Fruit fly (Drosophila melanogaster): ENCODE measurements around the gene Atac3.

Gene Atac3

dm6 chr3L:350651-351228, 22.9 kb upstream of the Atac3 start (continued):
- no peak for TF ChIP-seq Sry-β (GFP tag; optimal IDR thresholded peaks at IDR 0.05)
- TF ChIP-seq HLH54F (GFP tag; optimal IDR thresholded peaks at IDR 0.05): peak; percentile 46
- TF ChIP-seq CG31441 (GFP tag; IDR thresholded peaks at IDR 0.05): peak; percentile 87
- peak; percentile 63; the same call in 1 of the 2 replicates for TF ChIP-seq MBD-R2 (GFP tag; IDR thresholded peaks at IDR 0.05)
- TF ChIP-seq CG6272 (GFP tag; IDR thresholded peaks at IDR 0.05): peak; percentile 69
- TF ChIP-seq Abd-B (GFP tag; optimal IDR thresholded peaks at IDR 0.05): peak; percentile 26
- peak; percentile 71 for TF ChIP-seq Drgx (GFP tag; IDR thresholded peaks at IDR 0.05)
- TF ChIP-seq CG2889 (GFP tag; IDR thresholded peaks at IDR 0.05): 0 out of 3 replicates have a peak, but pooled peaks have one; percentile 22
- TF ChIP-seq Ravus (GFP tag; IDR thresholded peaks at IDR 0.05): peak; percentile 48
- no peak for TF ChIP-seq CG16813 (GFP tag; IDR thresholded peaks at IDR 0.05; ENCODE audit: partially characterized antibody)
- TF ChIP-seq zen (tag; optimal IDR thresholded peaks at IDR 0.05): peak; percentile 52
- 0 out of 2 replicates have a peak, but pooled peaks have one; percentile 43 for TF ChIP-seq CG8765 (GFP tag; IDR thresholded peaks at IDR 0.05)
- peak; percentile 74 for TF ChIP-seq CG1024 (GFP tag; IDR thresholded peaks at IDR 0.05)
- no peak for TF ChIP-seq CG11398 (GFP tag; optimal IDR thresholded peaks at IDR 0.05)
- peak; percentile 67 for TF ChIP-seq nmo (GFP tag; optimal IDR thresholded peaks at IDR 0.05)
- peak; percentile 79 for TF ChIP-seq oc (tag; optimal IDR thresholded peaks at IDR 0.05)
- TF ChIP-seq CG3995 (GFP tag; optimal IDR thresholded peaks at IDR 0.05): no peak
- TF ChIP-seq Poxn (GFP tag; IDR thresholded peaks at IDR 0.05): no peak
- no peak for TF ChIP-seq CrebB (tag; optimal IDR thresholded peaks at IDR 0.05)
- peak; percentile 69; the same call in 1 of the 3 replicates for TF ChIP-seq so (GFP tag; IDR thresholded peaks at IDR 0.05)
- peak; percentile 13 for TF ChIP-seq CG15696 (tag; optimal IDR thresholded peaks at IDR 0.05)
- peak; percentile 88 for TF ChIP-seq CG2678 (tag; optimal IDR thresholded peaks at IDR 0.05)
- TF ChIP-seq Elba2 (GFP tag; optimal IDR thresholded peaks at IDR 0.05): no peak
- no peak for TF ChIP-seq Sry-δ (GFP tag; optimal IDR thresholded peaks at IDR 0.05)
- TF ChIP-seq CG6765 (GFP tag; optimal IDR thresholded peaks at IDR 0.05): no peak
- no peak for TF ChIP-seq CG8089 (GFP tag; optimal IDR thresholded peaks at IDR 0.05)
- TF ChIP-seq CG5180 (GFP tag; optimal IDR thresholded peaks at IDR 0.05): peak; percentile 28
- peak; percentile 84 for TF ChIP-seq Ets65A (GFP tag)
- TF ChIP-seq CG17829 (tag; optimal IDR thresholded peaks at IDR 0.05): peak; percentile 75
- TF ChIP-seq CG18476 (GFP tag; optimal IDR thresholded peaks at IDR 0.05): peak; percentile 79
- peak; percentile 84 for TF ChIP-seq CG18262 (tag; optimal IDR thresholded peaks at IDR 0.05)
- peak; percentile 17 for TF ChIP-seq pnt (GFP tag; optimal IDR thresholded peaks at IDR 0.05)
- TF ChIP-seq gro (GFP tag; optimal IDR thresholded peaks at IDR 0.05): peak; percentile 64
- TF ChIP-seq Hr39 (optimal IDR thresholded peaks at IDR 0.05): no peak
- TF ChIP-seq zfh1 (GFP tag; IDR thresholded peaks at IDR 0.05): peak; percentile 70; the same call in 2 of the 3 replicates
- peak; percentile 67 for TF ChIP-seq peb (GFP tag; IDR thresholded peaks at IDR 0.05)
- TF ChIP-seq bigmax (GFP tag; optimal IDR thresholded peaks at IDR 0.05): no peak
- TF ChIP-seq CG31365 (tag; optimal IDR thresholded peaks at IDR 0.05): no peak
- peak; percentile 73 for TF ChIP-seq CG1233 (GFP tag; optimal IDR thresholded peaks at IDR 0.05)
- peak; percentile 83 for TF ChIP-seq Blimp-1 (GFP tag; optimal IDR thresholded peaks at IDR 0.05)
- peak; percentile 70 for TF ChIP-seq cas (GFP tag; IDR thresholded peaks at IDR 0.05)
- TF ChIP-seq slou (GFP tag; optimal IDR thresholded peaks at IDR 0.05): no peak
- no peak for TF ChIP-seq Vsx1 (GFP tag; optimal IDR thresholded peaks at IDR 0.05)
- TF ChIP-seq CG11560 (tag; IDR thresholded peaks at IDR 0.05): 0 out of 3 replicates have a peak, but pooled peaks have one; percentile 49
- 0 out of 3 replicates have a peak, but pooled peaks have one; percentile 19 for TF ChIP-seq jigr1 (GFP tag; IDR thresholded peaks at IDR 0.05)
- TF ChIP-seq lov (optimal IDR thresholded peaks at IDR 0.05): no peak
- TF ChIP-seq lov (GFP tag; IDR thresholded peaks at IDR 0.05): no peak; the same call in 2 of the 3 replicates
- peak; percentile 56; the same call in 1 of the 2 replicates for TF ChIP-seq toy (GFP tag; IDR thresholded peaks at IDR 0.05)
- TF ChIP-seq shn (GFP tag; optimal IDR thresholded peaks at IDR 0.05): no peak
- TF ChIP-seq CG4282 (GFP tag; optimal IDR thresholded peaks at IDR 0.05): no peak
- TF ChIP-seq tio (GFP tag; optimal IDR thresholded peaks at IDR 0.05): no peak
